Worm (Caenorhabditis elegans) whole organism, L3 larva: ENCODE data around the gene clec-225.
A peak's percentile ranks its signal among the peaks of the same experiment; 100 is the strongest.

Experiments
- R02D3.7 ChIP-seq: fragments of 150-350 bp; optimal IDR thresholded peaks from 2 replicates; lab custom pipeline; 2014; ENCODE audit warnings: missing biosample characterization, missing genetic modification characterization
- ama-1 ChIP-seq: fragments of 150-350 bp; optimal IDR thresholded peaks from 2 replicates; lab custom pipeline; 2018
- ceh-16 ChIP-seq: sonication (generic microtip); optimal IDR thresholded peaks from 2 replicates; lab custom pipeline; 2017; ENCODE audit warnings: missing biosample characterization, missing genetic modification characterization
- ceh-28 ChIP-seq: fragments of 150-350 bp; optimal IDR thresholded peaks from 2 replicates; lab custom pipeline; 2014; ENCODE audit warnings: missing biosample characterization, missing genetic modification reagents, missing genetic modification characterization
- ceh-82 ChIP-seq: fragments of 150-350 bp; optimal IDR thresholded peaks from 2 replicates; lab custom pipeline; 2014; ENCODE audit warnings: missing biosample characterization, missing genetic modification characterization
- daf-12 ChIP-seq: fragments of 150-350 bp; optimal IDR thresholded peaks from 2 replicates; lab custom pipeline; 2014; ENCODE audit warnings: missing biosample characterization, missing genetic modification reagents, missing genetic modification characterization
- egl-27 ChIP-seq: sonication (generic microtip); optimal IDR thresholded peaks from 4 replicates; lab custom pipeline; 2017; ENCODE audit warnings: missing biosample characterization, missing genetic modification reagents, missing genetic modification characterization
- egl-5 ChIP-seq: fragments of 150-350 bp; optimal IDR thresholded peaks from 2 replicates; lab custom pipeline; 2017; ENCODE audit warnings: missing biosample characterization, missing genetic modification reagents, missing genetic modification characterization, inconsistent platforms
- elt-1 ChIP-seq: fragments of 150-350 bp; optimal IDR thresholded peaks from 2 replicates; lab custom pipeline; 2014; ENCODE audit warnings: missing biosample characterization, missing genetic modification characterization
- elt-2 ChIP-seq: sonication (generic microtip); optimal IDR thresholded peaks from 2 replicates; lab custom pipeline; 2016; ENCODE audit warnings: missing genetic modification reagents, mild to moderate bottlenecking, missing genetic modification characterization, missing compliant biosample characterization
- elt-3 ChIP-seq, 3 experiments: fragments of 150-350 bp in 1 of 3; sonication (generic microtip) in 2 of 3; optimal IDR thresholded peaks; 2 replicates in 2 of 3; 4 replicates in 1 of 3; lab custom pipeline; 2014 to 2017; ENCODE audit warnings: missing biosample characterization in 3 of 3, missing genetic modification characterization in 3 of 3
- eor-1 ChIP-seq, 2 experiments: fragments of 150-350 bp; optimal IDR thresholded peaks; 2 replicates each; lab custom pipeline; 2014 to 2018; ENCODE audit warnings: missing biosample characterization in 2 of 2, missing genetic modification characterization in 2 of 2
- fkh-10 ChIP-seq: sonication (generic microtip); optimal IDR thresholded peaks from 2 replicates; lab custom pipeline; 2017; ENCODE audit warnings: missing biosample characterization, missing genetic modification reagents, missing genetic modification characterization
- fkh-2 ChIP-seq: fragments of 150-350 bp; optimal IDR thresholded peaks from 2 replicates; lab custom pipeline; 2014; ENCODE audit warnings: missing biosample characterization, missing genetic modification reagents, missing genetic modification characterization
- fos-1 ChIP-seq: fragments of 150-350 bp; optimal IDR thresholded peaks from 2 replicates; lab custom pipeline; 2014; ENCODE audit warnings: missing biosample characterization, missing genetic modification characterization
- hmg-11 ChIP-seq: sonication (generic microtip); optimal IDR thresholded peaks from 2 replicates; lab custom pipeline; 2016; ENCODE audit warnings: missing genetic modification characterization, missing compliant biosample characterization
- jun-1 ChIP-seq: fragments of 150-350 bp; optimal IDR thresholded peaks from 2 replicates; lab custom pipeline; 2014; ENCODE audit warnings: missing biosample characterization, missing genetic modification reagents, missing genetic modification characterization
- lin-15B ChIP-seq: fragments of 150-350 bp; optimal IDR thresholded peaks from 2 replicates; lab custom pipeline; 2014; ENCODE audit warnings: missing biosample characterization, missing genetic modification characterization
- lin-39 ChIP-seq: fragments of 150-350 bp; optimal IDR thresholded peaks from 2 replicates; lab custom pipeline; 2018; ENCODE audit warnings: missing biosample characterization, missing genetic modification reagents, missing genetic modification characterization
- lsy-12 ChIP-seq: sonication (generic microtip); optimal IDR thresholded peaks from 2 replicates; lab custom pipeline; 2016; ENCODE audit warnings: mild to moderate bottlenecking, missing genetic modification characterization, missing compliant biosample characterization
- nfya-1 ChIP-seq: sonication (generic microtip); optimal IDR thresholded peaks from 2 replicates; lab custom pipeline; 2017; ENCODE audit warnings: missing genetic modification characterization, mild to moderate bottlenecking, missing compliant biosample characterization, antibody characterized with exemption, moderate library complexity; ENCODE audit not compliant: insufficient read depth
- nhr-12 ChIP-seq: fragments of 150-350 bp; optimal IDR thresholded peaks from 2 replicates; lab custom pipeline; 2014; ENCODE audit warnings: missing biosample characterization, missing genetic modification characterization
- nhr-23 ChIP-seq: fragments of 150-350 bp; optimal IDR thresholded peaks from 2 replicates; lab custom pipeline; 2014; ENCODE audit warnings: missing biosample characterization, missing genetic modification reagents, missing genetic modification characterization
- nhr-237 ChIP-seq: fragments of 150-350 bp; optimal IDR thresholded peaks from 2 replicates; lab custom pipeline; 2014; ENCODE audit warnings: missing biosample characterization, missing genetic modification characterization
- nhr-25 ChIP-seq: sonication (generic microtip); optimal IDR thresholded peaks from 2 replicates; lab custom pipeline; 2017; ENCODE audit warnings: missing biosample characterization, missing genetic modification characterization
- nhr-28 ChIP-seq: fragments of 150-350 bp; optimal IDR thresholded peaks from 2 replicates; lab custom pipeline; 2014; ENCODE audit warnings: missing biosample characterization, missing genetic modification characterization
- nhr-43 ChIP-seq: sonication (generic microtip); optimal IDR thresholded peaks from 2 replicates; lab custom pipeline; 2016; ENCODE audit warnings: mild to moderate bottlenecking, missing genetic modification characterization, missing compliant biosample characterization; ENCODE audit not compliant: poor library complexity, severe bottlenecking
- pha-4 ChIP-seq: fragments of 150-350 bp; optimal IDR thresholded peaks from 2 replicates; lab custom pipeline; 2014; ENCODE audit warnings: missing biosample characterization, missing genetic modification reagents, missing genetic modification characterization
- pqm-1 ChIP-seq: fragments of 150-350 bp; optimal IDR thresholded peaks from 2 replicates; lab custom pipeline; 2017; ENCODE audit warnings: missing biosample characterization, missing genetic modification characterization, inconsistent platforms
- sea-2 ChIP-seq: fragments of 150-350 bp; sonication (generic microtip); optimal IDR thresholded peaks from 4 replicates; lab custom pipeline; 2014; ENCODE audit warnings: missing biosample characterization, missing genetic modification reagents, missing genetic modification characterization
- skn-1 ChIP-seq: fragments of 150-350 bp; optimal IDR thresholded peaks from 2 replicates; lab custom pipeline; 2014; ENCODE audit warnings: missing biosample characterization, missing genetic modification characterization
- snpc-4 ChIP-seq: fragments of 150-350 bp; optimal IDR thresholded peaks from 2 replicates; lab custom pipeline; 2014; ENCODE audit warnings: missing biosample characterization, missing genetic modification characterization
- tbx-2 ChIP-seq: sonication (generic microtip); optimal IDR thresholded peaks from 2 replicates; lab custom pipeline; 2016; ENCODE audit warnings: mild to moderate bottlenecking, missing genetic modification characterization, missing compliant biosample characterization
- unc-39 ChIP-seq: sonication (generic microtip); optimal IDR thresholded peaks from 4 replicates; lab custom pipeline; 2017; ENCODE audit warnings: missing biosample characterization, missing genetic modification characterization
- zag-1 ChIP-seq: fragments of 150-350 bp; optimal IDR thresholded peaks from 2 replicates; lab custom pipeline; 2014; ENCODE audit warnings: missing biosample characterization, missing genetic modification characterization
- ztf-11 ChIP-seq: fragments of 150-350 bp; optimal IDR thresholded peaks from 2 replicates; lab custom pipeline; 2014; ENCODE audit warnings: missing biosample characterization, missing genetic modification characterization

Gene clec-225

DNA sequence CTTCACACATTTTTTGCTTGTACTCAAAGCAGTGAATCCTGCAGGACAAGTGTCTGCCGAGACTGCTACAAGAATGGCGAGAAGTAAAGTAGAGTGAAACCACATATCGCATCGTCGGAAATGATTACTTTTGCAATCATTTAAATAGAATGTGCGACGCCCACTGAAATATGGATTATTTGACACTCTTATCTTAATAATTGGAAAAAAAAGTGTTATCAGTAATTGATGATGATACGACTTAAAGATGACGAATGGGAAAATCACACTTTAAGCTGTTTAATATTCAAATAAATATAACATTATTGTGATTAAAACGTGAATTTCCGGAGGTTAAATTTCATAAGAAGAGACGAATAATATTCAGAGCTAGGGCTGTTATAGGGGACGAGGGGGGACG, 3.3 kb upstream of the clec-225 start, which contains the start of gene clec-41:
TSS of gene clec-41 (minus strand) at position 147 of the 400 bp plus-strand sequence.
- TF ChIP-seq fkh-2 (tag; lab: Kevin White, UChicago) (no peak), elt-2 (peak; percentile 92), nfya-1 (no peak), jun-1 (peak; percentile 13), pqm-1 (tag; lab: Kevin White, UChicago) (peak; percentile 91)

- TF ChIP-seq lin-15B (no peak), nhr-12 (tag; lab: Kevin White, UChicago) (no peak), tbx-2 (tag; lab: Kevin White, UChicago) (no peak), fos-1 (tag; lab: Kevin White, UChicago) (no peak), ceh-82 (tag; lab: Kevin White, UChicago) (no peak)
These were observed 1.3 kb downstream of the clec-225 start, which contains the start of gene B0365.9 for ce11 chrV:13133380-13133779. TSS of gene B0365.9 (minus strand) at chrV:13133565.

ce11 chrV:13131487-13131886, 3.2 kb downstream of the clec-225 start:
- no peak for TF ChIP-seq nhr-12 (tag; lab: Kevin White, UChicago)
- no peak for TF ChIP-seq tbx-2 (tag; lab: Kevin White, UChicago)
- TF ChIP-seq sea-2 (GFP tag; lab: Kevin White, UChicago) = no peak
- no peak for TF ChIP-seq ceh-16 (tag; lab: Kevin White, UChicago)
- no peak for TF ChIP-seq ceh-82 (tag; lab: Kevin White, UChicago)
- TF ChIP-seq egl-5 (tag; lab: Kevin White, UChicago) = no peak
- no peak for TF ChIP-seq unc-39 (tag; lab: Kevin White, UChicago)
- TF ChIP-seq eor-1 (tag; optimal IDR thresholded peaks at IDR 0.05; lab: Kevin White, UChicago) = no peak
- no peak for TF ChIP-seq ztf-11
- TF ChIP-seq nhr-237 (tag; lab: Kevin White, UChicago) = no peak
- no peak for TF ChIP-seq nhr-23 (tag; lab: Kevin White, UChicago)
- TF ChIP-seq R02D3.7 = no peak
- TF ChIP-seq ama-1 = no peak
- no peak for TF ChIP-seq nhr-28
- no peak for TF ChIP-seq skn-1 (tag; lab: Kevin White, UChicago)
- no peak for TF ChIP-seq elt-2
- TF ChIP-seq zag-1 (tag; lab: Kevin White, UChicago) = no peak
- TF ChIP-seq fos-1 (tag; lab: Kevin White, UChicago) = no peak
- TF ChIP-seq, all 47 proteins: peak for 0

- TF ChIP-seq sea-2 (GFP tag; lab: Kevin White, UChicago) (no peak), pha-4 (peak; percentile 60), elt-2 (peak; percentile 95), daf-12 (tag; lab: Kevin White, UChicago) (no peak), jun-1 (peak; percentile 75), egl-5 (tag; lab: Kevin White, UChicago) (peak; percentile 7), tbx-2 (tag; lab: Kevin White, UChicago) (peak; percentile 24), lsy-12 (tag; lab: Kevin White, UChicago) (peak; percentile 47), pqm-1 (tag; lab: Kevin White, UChicago) (peak; percentile 85), skn-1 (tag; lab: Kevin White, UChicago) (peak; percentile 5), hmg-11 (tag; lab: Kevin White, UChicago) (peak; percentile 61), elt-3 (tag; optimal IDR thresholded peaks at IDR 0.05; lab: Kevin White, UChicago) (no peak), nhr-43 (tag; lab: Kevin White, UChicago) (no peak), egl-27 (peak; percentile 60), lin-39 (tag; lab: Kevin White, UChicago) (peak; percentile 94), eor-1 (tag; optimal IDR thresholded peaks at IDR 0.05; lab: Kevin White, UChicago) (no peak), snpc-4 (peak; percentile 29), lin-15B (peak; percentile 32), ama-1 (peak; percentile 69), elt-1 (tag; lab: Kevin White, UChicago) (no peak), nfya-1 (peak; percentile 78), fkh-10 (GFP tag; lab: Kevin White, UChicago) (peak; percentile 37)
These were observed 4.2 kb downstream of the clec-225 start for ce11 chrV:13130439-13130840.

ce11 chrV:13129895-13130294, 4.8 kb downstream of the clec-225 start, which contains the start of gene eat-6:
TSS of gene eat-6 (minus strand) at chrV:13129995.
- TF ChIP-seq skn-1 (tag; lab: Kevin White, UChicago) = no peak
- TF ChIP-seq nhr-25 (tag; lab: Kevin White, UChicago) = peak; percentile 34
- TF ChIP-seq ceh-28 (tag; lab: Kevin White, UChicago) = no peak
- no peak for TF ChIP-seq snpc-4
- TF ChIP-seq, all 47 proteins: peak for 1
